Worm (Caenorhabditis elegans) whole organism, mixed stage, embryonic: Measurements from ENCODE around the gene C25H3.1.

ENCODE experiments used
- M03D4.4 ChIP-seq: sonication (generic microtip); optimal IDR thresholded peaks from 2 replicates; lab custom pipeline; 2017; ENCODE audit warnings: mild to moderate bottlenecking, missing genetic modification characterization, missing compliant biosample characterization
- bed-3 ChIP-seq: fragments of 200-800 bp; sonication (Bioruptor generic); optimal IDR thresholded peaks from 3 replicates; lab custom pipeline; 2018; ENCODE audit warnings: mild to moderate bottlenecking, missing genetic modification characterization, moderate library complexity, missing compliant biosample characterization
- blmp-1 ChIP-seq: fragments of 150-350 bp; optimal IDR thresholded peaks from 2 replicates; lab custom pipeline; 2014; ENCODE audit warnings: missing biosample characterization, missing genetic modification characterization
- ceh-39 ChIP-seq: fragments of 150-350 bp; optimal IDR thresholded peaks from 2 replicates; lab custom pipeline; 2014; ENCODE audit warnings: missing biosample characterization, missing genetic modification characterization
- ceh-83 ChIP-seq: fragments of 200-800 bp; sonication (Bioruptor generic); optimal IDR thresholded peaks from 2 replicates; lab custom pipeline; 2018; ENCODE audit warnings: mild to moderate bottlenecking, missing genetic modification characterization, missing compliant biosample characterization
- ces-1 ChIP-seq: fragments of 150-350 bp; optimal IDR thresholded peaks from 2 replicates; lab custom pipeline; 2014; ENCODE audit warnings: missing biosample characterization, missing genetic modification reagents, missing genetic modification characterization
- cnd-1 ChIP-seq: fragments of 200-800 bp; sonication (Bioruptor generic); optimal IDR thresholded peaks from 2 replicates; lab custom pipeline; 2018; ENCODE audit warnings: mild to moderate bottlenecking, missing genetic modification characterization, missing compliant biosample characterization
- drap-1 ChIP-seq: fragments of 200-800 bp; sonication (Bioruptor generic); optimal IDR thresholded peaks from 3 replicates; lab custom pipeline; 2018; ENCODE audit warnings: mild to moderate bottlenecking, missing genetic modification characterization, missing compliant biosample characterization
- elt-1 ChIP-seq: sonication (generic microtip); optimal IDR thresholded peaks from 2 replicates; lab custom pipeline; 2017; ENCODE audit warnings: missing genetic modification characterization, mild to moderate bottlenecking, missing compliant biosample characterization, antibody characterized with exemption, moderate library complexity, borderline replicate concordance; ENCODE audit not compliant: insufficient read depth
- elt-3 ChIP-seq: fragments of 150-350 bp; optimal IDR thresholded peaks from 2 replicates; lab custom pipeline; 2014; ENCODE audit warnings: missing biosample characterization, missing genetic modification characterization
- flh-1 ChIP-seq: fragments of 200-800 bp; sonication (Bioruptor generic); optimal IDR thresholded peaks from 2 replicates; lab custom pipeline; 2018; ENCODE audit warnings: mild to moderate bottlenecking, missing genetic modification characterization, moderate library complexity, missing compliant biosample characterization
- ham-2 ChIP-seq: fragments of 200-800 bp; sonication (Bioruptor generic); optimal IDR thresholded peaks from 2 replicates; lab custom pipeline; 2018; ENCODE audit warnings: mild to moderate bottlenecking, missing genetic modification characterization, missing compliant biosample characterization
- hlh-1 ChIP-seq: fragments of 150-350 bp; optimal IDR thresholded peaks from 2 replicates; lab custom pipeline; 2014; ENCODE audit warnings: missing biosample characterization, missing genetic modification reagents, missing genetic modification characterization
- lin-13 ChIP-seq: fragments of 150-350 bp; optimal IDR thresholded peaks from 2 replicates; lab custom pipeline; 2014; ENCODE audit warnings: missing biosample characterization, missing genetic modification characterization
- lin-32 ChIP-seq: fragments of 200-800 bp; sonication (Bioruptor generic); optimal IDR thresholded peaks from 2 replicates; lab custom pipeline; 2018; ENCODE audit warnings: mild to moderate bottlenecking, missing genetic modification characterization, missing compliant biosample characterization
- lsy-2 ChIP-seq: fragments of 150-350 bp; optimal IDR thresholded peaks from 2 replicates; lab custom pipeline; 2014; ENCODE audit warnings: missing biosample characterization, missing genetic modification characterization
- mab-5 ChIP-seq: fragments of 150-350 bp; optimal IDR thresholded peaks from 2 replicates; lab custom pipeline; 2014; ENCODE audit warnings: missing biosample characterization, missing genetic modification characterization
- mls-2 ChIP-seq: sonication (generic microtip); optimal IDR thresholded peaks from 2 replicates; lab custom pipeline; 2016; ENCODE audit warnings: mild to moderate bottlenecking, missing genetic modification characterization, moderate library complexity, missing compliant biosample characterization
- nhr-12 ChIP-seq: fragments of 150-350 bp; optimal IDR thresholded peaks from 2 replicates; lab custom pipeline; 2014; ENCODE audit warnings: missing biosample characterization, missing genetic modification characterization
- nhr-2 ChIP-seq: fragments of 150-350 bp; optimal IDR thresholded peaks from 2 replicates; lab custom pipeline; 2014; ENCODE audit warnings: missing biosample characterization, missing genetic modification characterization
- nhr-237 ChIP-seq: fragments of 150-350 bp; optimal IDR thresholded peaks from 2 replicates; lab custom pipeline; 2014; ENCODE audit warnings: missing biosample characterization, missing genetic modification characterization
- nhr-28 ChIP-seq: fragments of 150-350 bp; optimal IDR thresholded peaks from 2 replicates; lab custom pipeline; 2014; ENCODE audit warnings: missing biosample characterization, missing genetic modification characterization
- nhr-76 ChIP-seq: sonication (generic microtip); optimal IDR thresholded peaks from 2 replicates; lab custom pipeline; 2017; ENCODE audit warnings: missing biosample characterization, missing genetic modification characterization
- pha-4 ChIP-seq: fragments of 150-350 bp; optimal IDR thresholded peaks from 2 replicates; lab custom pipeline; 2018; ENCODE audit warnings: missing biosample characterization, missing genetic modification reagents, missing genetic modification characterization
- sem-2 ChIP-seq: fragments of 200-800 bp; sonication (Bioruptor generic); optimal IDR thresholded peaks from 2 replicates; lab custom pipeline; 2018; ENCODE audit warnings: mild to moderate bottlenecking, missing genetic modification characterization, missing compliant biosample characterization
- snpc-4 ChIP-seq: fragments of 150-350 bp; optimal IDR thresholded peaks from 2 replicates; lab custom pipeline; 2014; ENCODE audit warnings: missing biosample characterization, missing genetic modification characterization
- sptf-1 ChIP-seq: sonication (generic microtip); optimal IDR thresholded peaks from 2 replicates; lab custom pipeline; 2017; ENCODE audit warnings: mild to moderate bottlenecking, missing genetic modification characterization, moderate library complexity, missing compliant biosample characterization
- tbx-8 ChIP-seq: fragments of 200-800 bp; sonication (Bioruptor generic); optimal IDR thresholded peaks from 2 replicates; lab custom pipeline; 2018; ENCODE audit warnings: mild to moderate bottlenecking, missing genetic modification characterization, moderate library complexity, missing compliant biosample characterization
- unc-120 ChIP-seq: sonication (generic microtip); optimal IDR thresholded peaks from 2 replicates; lab custom pipeline; 2017; ENCODE audit warnings: missing genetic modification characterization, missing compliant biosample characterization; ENCODE audit not compliant: poor library complexity, severe bottlenecking
- unc-39 ChIP-seq: fragments of 150-350 bp; optimal IDR thresholded peaks from 2 replicates; lab custom pipeline; 2014; ENCODE audit warnings: missing biosample characterization, missing genetic modification characterization
- unc-62 ChIP-seq: fragments of 150-350 bp; optimal IDR thresholded peaks from 2 replicates; lab custom pipeline; 2014; ENCODE audit warnings: missing biosample characterization, missing genetic modification reagents, missing genetic modification characterization
- zip-8 ChIP-seq: fragments of 150-350 bp; optimal IDR thresholded peaks from 2 replicates; lab custom pipeline; 2014; ENCODE audit warnings: missing biosample characterization, missing genetic modification characterization
- ztf-11 ChIP-seq: fragments of 150-350 bp; optimal IDR thresholded peaks from 2 replicates; lab custom pipeline; 2014; ENCODE audit warnings: missing biosample characterization, missing genetic modification characterization

C25H3.1 gene

ce11 chrII:5651426-5651825, 47.4 kb upstream of the C25H3.1 start:
- TF ChIP-seq ceh-83 (GFP tag; lab: Kevin White, UChicago) (no peak), lin-13 (tag; lab: Kevin White, UChicago) (no peak), ceh-39 (tag; lab: Kevin White, UChicago) (no peak), zip-8 (tag; lab: Kevin White, UChicago) (no peak), mab-5 (tag; lab: Kevin White, UChicago) (no peak)

- TF ChIP-seq zip-8 (tag; lab: Kevin White, UChicago) (no peak), lin-32 (GFP tag; lab: Kevin White, UChicago) (no peak)
Observed at ce11 chrII:5652334-5652733, 46.5 kb upstream of the C25H3.1 start, which contains the start of gene bli-2. bli-2 (minus strand) TSS chrII:5652434.

ce11 chrII:5654215-5654614, 44.7 kb upstream of the C25H3.1 start, which contains the start of gene F59E12.1:
F59E12.1 (plus strand) TSS chrII:5654515.
- TF ChIP-seq ceh-83 (GFP tag; lab: Kevin White, UChicago) = no peak
- TF ChIP-seq sem-2 (GFP tag; lab: Kevin White, UChicago) = no peak
- TF ChIP-seq mab-5 (tag; lab: Kevin White, UChicago) = no peak
- TF ChIP-seq nhr-237 (tag; lab: Kevin White, UChicago) = no peak
- TF ChIP-seq hlh-1 (tag; lab: Kevin White, UChicago) = no peak
- TF ChIP-seq nhr-12 (tag; lab: Kevin White, UChicago) = no peak
- no peak for TF ChIP-seq elt-3 (tag; lab: Kevin White, UChicago)
- no peak for TF ChIP-seq nhr-2 (tag; lab: Kevin White, UChicago)
- TF ChIP-seq cnd-1 (tag; lab: Kevin White, UChicago) = no peak
- no peak for TF ChIP-seq bed-3
- no peak for TF ChIP-seq nhr-76 (tag; lab: Kevin White, UChicago)
- TF ChIP-seq nhr-28 = no peak
- TF ChIP-seq mls-2 (tag; lab: Kevin White, UChicago) = no peak

- TF ChIP-seq tbx-8 (GFP tag; lab: Kevin White, UChicago) (no peak), nhr-237 (tag; lab: Kevin White, UChicago) (no peak), hlh-1 (tag; lab: Kevin White, UChicago) (no peak), mab-5 (tag; lab: Kevin White, UChicago) (no peak), flh-1 (no peak), unc-120 (no peak), M03D4.4 (tag; lab: Kevin White, UChicago) (no peak), mls-2 (tag; lab: Kevin White, UChicago) (no peak), ham-2 (GFP tag; lab: Kevin White, UChicago) (no peak), ces-1 (GFP tag; lab: Kevin White, UChicago) (no peak)
Observed at ce11 chrII:5659675-5660074, 39.2 kb upstream of the C25H3.1 start, which contains the start of gene fut-3. fut-3 (minus strand) TSS chrII:5659775.

- TF ChIP-seq blmp-1 (tag; lab: Kevin White, UChicago) = no peak
- no peak for TF ChIP-seq unc-39 (tag; lab: Kevin White, UChicago)
- no peak for TF ChIP-seq lsy-2 (tag; lab: Kevin White, UChicago)
- no peak for TF ChIP-seq lin-32 (GFP tag; lab: Kevin White, UChicago)
- TF ChIP-seq nhr-76 (tag; lab: Kevin White, UChicago) = no peak
- TF ChIP-seq nhr-28 = no peak
- TF ChIP-seq nhr-2 (tag; lab: Kevin White, UChicago) = no peak
- no peak for TF ChIP-seq nhr-237 (tag; lab: Kevin White, UChicago)
- no peak for TF ChIP-seq flh-1
- TF ChIP-seq snpc-4 (tag; lab: Kevin White, UChicago) = no peak
Observed at ce11 chrII:5660155-5660554, 38.7 kb upstream of the C25H3.1 start.

ce11 chrII:5660736-5661734, 37.8 kb upstream of the C25H3.1 start, which contains the start of the genes ift-43 and mdt-26:
ift-43 (minus strand) TSS chrII:5660786.
mdt-26 (plus strand) TSS chrII:5661181.
- TF ChIP-seq cnd-1 (tag; lab: Kevin White, UChicago) = peak; percentile 80
- TF ChIP-seq tbx-8 (GFP tag; lab: Kevin White, UChicago) = no peak
- TF ChIP-seq lin-13 (tag; lab: Kevin White, UChicago) = peak; percentile 73
- TF ChIP-seq mab-5 (tag; lab: Kevin White, UChicago) = peak; percentile 48
- peak; percentile 40 for TF ChIP-seq mls-2 (tag; lab: Kevin White, UChicago)
- TF ChIP-seq flh-1 = peak; percentile 32
- no peak for TF ChIP-seq elt-3 (tag; lab: Kevin White, UChicago)
- peak; percentile 70 for TF ChIP-seq drap-1 (GFP tag; lab: Kevin White, UChicago)
- no peak for TF ChIP-seq sem-2 (GFP tag; lab: Kevin White, UChicago)
- no peak for TF ChIP-seq elt-1 (tag; lab: Kevin White, UChicago)
- no peak for TF ChIP-seq lin-32 (GFP tag; lab: Kevin White, UChicago)
- TF ChIP-seq nhr-28 = no peak
- no peak for TF ChIP-seq ceh-39 (tag; lab: Kevin White, UChicago)
- TF ChIP-seq hlh-1 (tag; lab: Kevin White, UChicago) = peak; percentile 55
- peak; percentile 36 for TF ChIP-seq ces-1 (GFP tag; lab: Kevin White, UChicago)
- TF ChIP-seq M03D4.4 (tag; lab: Kevin White, UChicago) = peak; percentile 67
- TF ChIP-seq zip-8 (tag; lab: Kevin White, UChicago) = no peak
- TF ChIP-seq nhr-237 (tag; lab: Kevin White, UChicago) = no peak
- TF ChIP-seq nhr-76 (tag; lab: Kevin White, UChicago) = no peak
- peak; percentile 74 for TF ChIP-seq unc-120
- no peak for TF ChIP-seq bed-3
- no peak for TF ChIP-seq ceh-83 (GFP tag; lab: Kevin White, UChicago)
- peak; percentile 53 for TF ChIP-seq pha-4
- peak; percentile 42 for TF ChIP-seq unc-62 (GFP tag; lab: Kevin White, UChicago)
- TF ChIP-seq ztf-11 = peak; percentile 20
- peak; percentile 85 for TF ChIP-seq sptf-1 (tag; lab: Kevin White, UChicago)
